Worm (Caenorhabditis elegans): Measurements from ENCODE around the gene K08D9.9.

DNA sequence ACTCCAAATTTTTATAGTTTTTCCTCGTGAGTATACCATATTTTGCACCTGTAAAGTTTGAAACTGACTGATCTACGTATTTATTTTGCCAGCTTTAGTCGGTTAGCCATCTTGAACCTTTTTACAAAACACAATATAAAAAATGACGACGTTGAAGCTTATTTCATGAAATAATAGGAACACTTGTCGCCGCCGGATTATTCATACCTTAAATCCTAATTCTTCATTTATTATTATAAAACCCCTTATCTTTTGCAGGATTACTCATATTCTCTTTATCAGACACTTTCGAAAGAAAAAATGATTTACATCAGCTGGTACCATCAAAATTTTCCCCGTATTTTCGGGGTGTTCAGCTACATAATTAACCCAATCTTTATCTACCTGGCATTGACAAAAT, 11.0 kb upstream of the K08D9.9 start, which contains the start of gene srj-8:
- no peak for TF ChIP-seq tab-1 (GFP tag; IDR thresholded peaks at IDR 0.05)
- no peak for TF ChIP-seq med-1 (GFP tag; optimal IDR thresholded peaks at IDR 0.05; ENCODE audit: insufficient read depth)
- no peak for TF ChIP-seq cog-1 (tag; optimal IDR thresholded peaks at IDR 0.05)

Data from whole organism, midembryonic.